Fruit fly (Drosophila melanogaster) whole organism, embryonic: ENCODE data around the gene ATPsyngamma.

Experiments used
- Adf1 ChIP-seq: fragments of 200-800 bp; sonication (Bioruptor generic); IDR thresholded peaks from 2 replicates; pipeline ENCODE4 v1.3.6; 2022; ENCODE audit warnings: missing biosample characterization, missing genetic modification characterization
- Aef1 ChIP-seq: fragments of 200-800 bp; sonication (Bioruptor generic); IDR thresholded peaks from 3 replicates; pipeline ENCODE4 v1.3.6; 2022; ENCODE audit warnings: missing biosample characterization, missing genetic modification characterization
- Antp ChIP-seq: fragments of 200-800 bp; sonication (Bioruptor generic); optimal IDR thresholded peaks from 3 replicates; lab custom pipeline; 2016; ENCODE audit warnings: missing biosample characterization, missing genetic modification characterization
- CG10147 ChIP-seq: fragments of 200-800 bp; sonication (Bioruptor generic); optimal IDR thresholded peaks from 2 replicates; lab custom pipeline; 2019; ENCODE audit warnings: missing biosample characterization, mild to moderate bottlenecking, missing genetic modification characterization, moderate library complexity
- CG10209 ChIP-seq: fragments of 200-800 bp; sonication (Bioruptor generic); optimal IDR thresholded peaks from 3 replicates; lab custom pipeline; 2017; ENCODE audit warnings: missing biosample characterization, mild to moderate bottlenecking, missing genetic modification characterization, missing genetic modification reagents
- CG11085 ChIP-seq: fragments of 200-800 bp; sonication (Bioruptor generic); IDR thresholded peaks from 2 replicates; pipeline ENCODE4 v1.3.6; 2022; ENCODE audit warnings: missing biosample characterization, missing genetic modification characterization
- CG12071 ChIP-seq: fragments of 200-800 bp; sonication (Bioruptor generic); optimal IDR thresholded peaks from 3 replicates; lab custom pipeline; 2018; ENCODE audit warnings: missing biosample characterization, mild to moderate bottlenecking, missing genetic modification characterization
- CG13894 ChIP-seq: fragments of 200-800 bp; sonication (Bioruptor generic); optimal IDR thresholded peaks from 3 replicates; lab custom pipeline; 2018; ENCODE audit warnings: missing biosample characterization, mild to moderate bottlenecking, missing genetic modification characterization, moderate library complexity
- CG17385 ChIP-seq: fragments of 200-800 bp; sonication (Bioruptor generic); optimal IDR thresholded peaks from 3 replicates; lab custom pipeline; 2018; ENCODE audit warnings: missing biosample characterization, mild to moderate bottlenecking, missing genetic modification characterization
- CG17612 ChIP-seq: fragments of 200-800 bp; sonication (Bioruptor generic); IDR thresholded peaks from 2 replicates; pipeline ENCODE4 v1.3.6; 2022; ENCODE audit warnings: missing biosample characterization, missing genetic modification characterization
- CG1792 ChIP-seq: fragments of 200-800 bp; sonication (Bioruptor generic); optimal IDR thresholded peaks from 2 replicates; lab custom pipeline; 2016; ENCODE audit warnings: missing biosample characterization, missing genetic modification characterization
- CG31441 ChIP-seq: fragments of 200-800 bp; sonication (Bioruptor generic); IDR thresholded peaks from 2 replicates; pipeline ENCODE4 v1.3.6; 2022; ENCODE audit warnings: missing biosample characterization, missing genetic modification characterization
- CG32532 ChIP-seq: fragments of 200-800 bp; sonication (Bioruptor generic); IDR thresholded peaks from 2 replicates; pipeline ENCODE4 v1.3.6; 2022; ENCODE audit warnings: missing biosample characterization, missing genetic modification characterization
- CG3281 ChIP-seq: fragments of 200-800 bp; sonication (Bioruptor generic); optimal IDR thresholded peaks from 3 replicates; lab custom pipeline; 2017; ENCODE audit warnings: missing biosample characterization, mild to moderate bottlenecking, missing genetic modification characterization
- CG4404 ChIP-seq: fragments of 200-800 bp; sonication (Bioruptor generic); IDR thresholded peaks from 2 replicates; pipeline ENCODE4 v1.3.6; 2022; ENCODE audit warnings: missing biosample characterization, missing genetic modification characterization
- CG7963 ChIP-seq: fragments of 200-800 bp; sonication (Bioruptor generic); IDR thresholded peaks from 3 replicates; pipeline ENCODE4 v1.3.6; 2022; ENCODE audit warnings: missing biosample characterization, missing genetic modification characterization; ENCODE audit not compliant: partially characterized antibody
- Deaf1 ChIP-seq: fragments of 200-800 bp; optimal IDR thresholded peaks from 3 replicates; lab custom pipeline; 2019; ENCODE audit warnings: missing biosample characterization, mild to moderate bottlenecking, missing genetic modification characterization, moderate library complexity
- Doc2 ChIP-seq: fragments of 200-800 bp; sonication (Bioruptor generic); IDR thresholded peaks from 2 replicates; pipeline ENCODE4 v1.3.6; 2022; ENCODE audit warnings: missing biosample characterization, missing genetic modification characterization
- HmgZ ChIP-seq: fragments of 200-800 bp; sonication (Bioruptor generic); optimal IDR thresholded peaks from 2 replicates; lab custom pipeline; 2018; ENCODE audit warnings: missing biosample characterization, mild to moderate bottlenecking, missing genetic modification characterization
- Hmx ChIP-seq: fragments of 200-800 bp; sonication (Bioruptor generic); optimal IDR thresholded peaks from 2 replicates; lab custom pipeline; 2016; ENCODE audit warnings: missing biosample characterization, missing genetic modification characterization
- Jarid2 ChIP-seq: fragments of 200-800 bp; sonication (Bioruptor generic); optimal IDR thresholded peaks from 3 replicates; lab custom pipeline; 2017; ENCODE audit warnings: mild to moderate bottlenecking, missing biosample characterization, missing genetic modification reagents, missing genetic modification characterization
- MTF-1 ChIP-seq: fragments of 200-800 bp; sonication (Bioruptor generic); optimal IDR thresholded peaks from 2 replicates; lab custom pipeline; 2018; ENCODE audit warnings: missing biosample characterization, mild to moderate bottlenecking, missing genetic modification characterization, borderline replicate concordance
- Nf-YA ChIP-seq: fragments of 200-800 bp; sonication (Bioruptor generic); IDR thresholded peaks from 2 replicates; pipeline ENCODE4 v1.3.6; 2022; ENCODE audit warnings: missing biosample characterization, missing genetic modification characterization
- Nf-YC ChIP-seq: fragments of 200-800 bp; optimal IDR thresholded peaks from 3 replicates; lab custom pipeline; 2019; ENCODE audit warnings: missing biosample characterization, mild to moderate bottlenecking, missing genetic modification characterization, moderate library complexity
- Poxn ChIP-seq: fragments of 200-800 bp; sonication (Bioruptor generic); IDR thresholded peaks from 2 replicates; pipeline ENCODE4 v1.3.6; 2022; ENCODE audit warnings: missing biosample characterization, missing genetic modification characterization
- Ravus ChIP-seq: fragments of 200-800 bp; sonication (Bioruptor generic); IDR thresholded peaks from 2 replicates; pipeline ENCODE4 v1.3.6; 2022; ENCODE audit warnings: missing biosample characterization, missing genetic modification characterization
- Rfx ChIP-seq: fragments of 200-800 bp; sonication (Bioruptor generic); IDR thresholded peaks from 2 replicates; pipeline ENCODE4 v1.3.6; 2022; ENCODE audit warnings: missing biosample characterization, missing genetic modification characterization
- Scr ChIP-seq: fragments of 200-800 bp; sonication (Bioruptor generic); IDR thresholded peaks from 2 replicates; pipeline ENCODE4 v1.3.6; 2022; ENCODE audit warnings: missing biosample characterization, missing genetic modification characterization; ENCODE audit not compliant: partially characterized antibody
- Trl ChIP-seq, 3 experiments: fragments of >200 bp in 2 of 3; fragments of 200-800 bp in 1 of 3; sonication (Bioruptor generic) in 1 of 3; optimal IDR thresholded peaks; 2 replicates in 1 of 3; 3 replicates in 2 of 3; lab custom pipeline; 2016 to 2017; ENCODE audit warnings: missing biosample characterization in 1 of 3, missing genetic modification characterization in 1 of 3
- Vsx1 ChIP-seq: fragments of 200-800 bp; sonication (Bioruptor generic); optimal IDR thresholded peaks from 2 replicates; lab custom pipeline; 2017; ENCODE audit warnings: missing biosample characterization, mild to moderate bottlenecking, missing genetic modification characterization, missing genetic modification reagents
- ac ChIP-seq: fragments of 200-800 bp; sonication (Bioruptor generic); optimal IDR thresholded peaks from 3 replicates; lab custom pipeline; 2017; ENCODE audit warnings: missing biosample characterization, mild to moderate bottlenecking, missing genetic modification characterization
- ato ChIP-seq: fragments of 200-800 bp; sonication (Bioruptor generic); IDR thresholded peaks from 2 replicates; pipeline ENCODE4 v1.3.6; 2022; ENCODE audit warnings: missing biosample characterization, missing genetic modification characterization; ENCODE audit not compliant: partially characterized antibody
- cg ChIP-seq: fragments of 200-800 bp; sonication (Bioruptor generic); optimal IDR thresholded peaks from 3 replicates; lab custom pipeline; 2019; ENCODE audit warnings: missing biosample characterization, mild to moderate bottlenecking, missing genetic modification characterization, moderate library complexity
- chinmo ChIP-seq: fragments of 200-800 bp; sonication (Bioruptor generic); IDR thresholded peaks from 4 replicates; pipeline ENCODE4 v1.3.6; 2022; ENCODE audit warnings: missing biosample characterization, missing genetic modification characterization; ENCODE audit not compliant: partially characterized antibody
- ems ChIP-seq: fragments of 200-800 bp; sonication (Bioruptor generic); optimal IDR thresholded peaks from 3 replicates; lab custom pipeline; 2016; ENCODE audit warnings: missing biosample characterization, missing genetic modification characterization
- hb ChIP-seq: fragments of 200-800 bp; sonication (Bioruptor generic); IDR thresholded peaks from 3 replicates; pipeline ENCODE4 v1.3.6; 2022; ENCODE audit warnings: missing biosample characterization, missing genetic modification characterization; ENCODE audit not compliant: partially characterized antibody
- hkb ChIP-seq, 2 experiments: fragments of 200-800 bp in 1 of 2; fragments of >200 bp in 1 of 2; sonication (Bioruptor generic) in 1 of 2; IDR thresholded peaks in 1 of 2; optimal IDR thresholded peaks in 1 of 2; 2 replicates each; pipeline versions ENCODE4 v1.3.6 to Lab custom; 2017 to 2022; ENCODE audit warnings: missing biosample characterization in 1 of 2, missing genetic modification characterization in 1 of 2
- inv ChIP-seq: fragments of 200-800 bp; sonication (Bioruptor generic); IDR thresholded peaks from 2 replicates; pipeline ENCODE4 v1.3.6; 2022; ENCODE audit warnings: missing biosample characterization, missing genetic modification characterization; ENCODE audit not compliant: partially characterized antibody
- ken ChIP-seq: fragments of 200-800 bp; sonication (Bioruptor generic); IDR thresholded peaks from 3 replicates; pipeline ENCODE4 v1.3.6; 2022; ENCODE audit warnings: missing biosample characterization, missing genetic modification characterization
- nerfin-2 ChIP-seq: fragments of 200-800 bp; sonication (Bioruptor generic); IDR thresholded peaks from 2 replicates; pipeline ENCODE4 v1.3.6; 2022; ENCODE audit warnings: missing biosample characterization, missing genetic modification characterization; ENCODE audit not compliant: partially characterized antibody
- nom ChIP-seq: fragments of 200-800 bp; sonication (Bioruptor generic); optimal IDR thresholded peaks from 2 replicates; lab custom pipeline; 2017; ENCODE audit warnings: missing biosample characterization, missing genetic modification characterization, mild to moderate bottlenecking, moderate library complexity, missing genetic modification reagents
- phol ChIP-seq: fragments of 200-800 bp; sonication (Bioruptor generic); optimal IDR thresholded peaks from 3 replicates; lab custom pipeline; 2018; ENCODE audit warnings: missing biosample characterization, mild to moderate bottlenecking, missing genetic modification characterization, moderate library complexity
- pros ChIP-seq: fragments of 200-800 bp; sonication (Bioruptor generic); optimal IDR thresholded peaks from 3 replicates; lab custom pipeline; 2019; ENCODE audit warnings: missing biosample characterization, mild to moderate bottlenecking, missing genetic modification characterization, moderate library complexity
- psq ChIP-seq: fragments of 200-800 bp; sonication (Bioruptor generic); optimal IDR thresholded peaks from 2 replicates; lab custom pipeline; 2017; ENCODE audit warnings: missing biosample characterization, missing genetic modification characterization
- run ChIP-seq: fragments of 200-800 bp; sonication (Bioruptor generic); optimal IDR thresholded peaks from 3 replicates; lab custom pipeline; 2018; ENCODE audit warnings: missing biosample characterization, mild to moderate bottlenecking, missing genetic modification characterization
- sens ChIP-seq: fragments of 200-800 bp; sonication (Bioruptor generic); peaks from one replicate; lab custom pipeline; 2016; ENCODE audit warnings: missing biosample characterization, missing genetic modification characterization
- sqz ChIP-seq: fragments of 200-800 bp; sonication (Bioruptor generic); optimal IDR thresholded peaks from 3 replicates; lab custom pipeline; 2018; ENCODE audit warnings: missing biosample characterization, mild to moderate bottlenecking, missing genetic modification characterization
- sr ChIP-seq: fragments of 200-800 bp; sonication (Bioruptor generic); IDR thresholded peaks from 3 replicates; pipeline ENCODE4 v1.3.6; 2022; ENCODE audit warnings: missing biosample characterization, missing genetic modification characterization

The ATPsyngamma gene

DNA sequence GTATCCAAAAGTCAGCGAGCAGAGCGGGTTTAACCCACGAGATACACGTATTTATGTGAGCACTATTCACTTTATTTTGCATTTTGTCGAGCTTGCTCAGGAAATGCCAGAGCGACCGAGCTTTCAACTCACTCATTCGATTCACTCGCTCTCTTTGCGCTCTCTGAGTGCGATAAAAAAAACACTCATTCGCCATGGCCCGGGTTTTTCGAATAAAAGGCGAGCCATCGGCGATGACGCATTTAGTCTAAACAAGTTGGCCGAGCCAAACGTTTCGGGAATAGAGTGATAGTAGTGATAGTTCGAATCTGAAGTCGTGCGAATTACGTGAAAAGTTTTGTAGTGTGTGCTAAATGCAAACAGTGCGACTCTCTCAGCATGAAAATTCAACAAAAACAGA is 33.4 kb upstream of the ATPsyngamma start (continued):
- TF ChIP-seq Doc2 (GFP tag; lab: Robert Waterston, UW) (no peak), Deaf1 (peak; percentile 74), CG17385 (peak; percentile 39), sens (GFP tag; lab: Kevin White, UChicago) (peak; percentile 42), Jarid2 (GFP tag; lab: Kevin White, UChicago) (peak; percentile 94), CG10209 (GFP tag; lab: Kevin White, UChicago) (no peak), Scr (GFP tag; lab: Robert Waterston, UW) (peak; percentile 44; the same call in 1 of the 2 replicates), nom (peak; percentile 80), HmgZ (peak; percentile 26), Nf-YA (GFP tag; lab: Robert Waterston, UW) (0 out of 2 replicates have a peak, but pooled peaks have one; percentile 14), Adf1 (GFP tag; lab: Robert Waterston, UW) (peak; percentile 50; the same call in 1 of the 2 replicates), nerfin-2 (GFP tag; lab: Robert Waterston, UW) (no peak), sr (GFP tag; lab: Robert Waterston, UW) (peak; percentile 44; the same call in 1 of the 3 replicates), MTF-1 (peak; percentile 37), Vsx1 (GFP tag; lab: Kevin White, UChicago) (no peak), Antp (peak; percentile 18), Aef1 (peak; percentile 16; the same call in 1 of the 3 replicates), ac (GFP tag; lab: Kevin White, UChicago) (no peak), CG3281 (GFP tag; lab: Kevin White, UChicago) (peak; percentile 17), CG12071 (GFP tag; lab: Kevin White, UChicago) (peak; percentile 36), CG13894 (tag; lab: Kevin White, UChicago) (peak; percentile 63), phol (tag; lab: Kevin White, UChicago) (no peak), CG4404 (GFP tag; lab: Robert Waterston, UW) (no peak), psq (GFP tag; lab: Kevin White, UChicago) (no peak), Nf-YC (peak; percentile 42), Poxn (GFP tag; lab: Robert Waterston, UW) (no peak), inv (GFP tag; lab: Robert Waterston, UW) (peak; percentile 28; the same call in 1 of the 2 replicates), run (tag; lab: Kevin White, UChicago) (peak; percentile 16), hb (no peak), Rfx (peak; percentile 19; the same call in 1 of the 2 replicates), Hmx (no peak), CG1792 (GFP tag; lab: Kevin White, UChicago) (no peak), hkb (optimal IDR thresholded peaks at IDR 0.05; lab: Kevin White, UChicago) (no peak), hkb (GFP tag; IDR thresholded peaks at IDR 0.05; lab: Robert Waterston, UW) (peak; percentile 49), Trl (optimal IDR thresholded peaks at IDR 0.05; lab: Kevin White, UChicago) (peak; percentile 80 to 95), Trl (GFP tag; optimal IDR thresholded peaks at IDR 0.05; lab: Kevin White, UChicago) (peak; percentile 20), sqz (GFP tag; lab: Kevin White, UChicago) (peak; percentile 66), CG17612 (GFP tag; lab: Robert Waterston, UW) (no peak), chinmo (GFP tag; lab: Robert Waterston, UW) (peak; percentile 96; the same call in 3 of the 4 replicates), ems (no peak), CG11085 (GFP tag; lab: Robert Waterston, UW) (no peak), CG10147 (GFP tag; lab: Kevin White, UChicago) (peak; percentile 2), CG32532 (GFP tag; lab: Robert Waterston, UW) (peak; percentile 57; the same call in 1 of the 2 replicates), Ravus (GFP tag; lab: Robert Waterston, UW) (no peak), CG7963 (GFP tag; lab: Robert Waterston, UW) (0 out of 3 replicates have a peak, but pooled peaks have one; percentile 37), cg (peak; percentile 42), CG31441 (no peak), ken (0 out of 3 replicates have a peak, but pooled peaks have one; percentile 36), pros (no peak), ato (GFP tag; lab: Robert Waterston, UW) (peak; percentile 56; the same call in 1 of the 2 replicates)
